Fruit fly (Drosophila melanogaster) S2 (cell line): ENCODE results near the gene CG13912.

Experiments used
- CG8478 ChIP-seq: fragments of >200 bp; optimal IDR thresholded peaks from 2 replicates; lab custom pipeline; 2018
- CTCF ChIP-seq, 2 experiments: fragments of >200 bp; optimal IDR thresholded peaks; 2 replicates each; lab custom pipeline; 2018

CG13912 gene

DNA sequence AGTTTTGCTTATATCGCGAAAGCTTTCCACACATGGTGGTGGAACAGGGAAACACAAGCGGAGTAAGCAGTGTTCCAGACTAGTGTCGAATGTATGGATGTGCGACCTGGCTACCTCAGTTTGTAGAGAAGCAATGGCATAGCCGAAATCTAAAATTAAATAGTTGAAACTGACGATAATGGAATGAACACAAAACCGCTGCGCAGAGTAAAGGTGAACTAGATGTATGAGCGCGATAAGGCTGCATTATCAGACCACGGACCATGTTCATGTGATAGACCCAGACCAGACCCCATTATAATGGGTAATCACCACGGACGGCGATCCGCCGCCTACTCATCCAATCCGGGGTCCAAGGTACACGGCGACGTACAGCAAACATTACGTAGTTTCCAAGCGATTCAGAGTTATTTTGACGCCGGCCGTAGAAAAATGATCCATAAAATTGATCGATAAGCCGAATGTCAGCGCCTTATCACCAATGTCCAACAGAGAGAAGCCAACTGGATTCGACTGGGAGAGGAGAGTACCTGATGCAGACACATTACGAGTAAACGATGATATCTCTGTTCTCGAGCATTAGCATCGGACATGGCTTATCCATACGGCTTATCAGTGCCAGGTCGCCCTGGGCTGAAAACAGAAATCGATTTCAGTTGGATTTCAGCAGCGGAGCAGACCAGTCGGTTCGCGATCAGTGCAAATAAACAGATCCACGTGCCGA, at the start of gene CG13912:
Gene CG13912, plus strand, starts transcription at position 653 of the 724 bp plus-strand sequence.
- TF ChIP-seq CTCF (optimal IDR thresholded peaks at IDR 0.05; lab: Kevin White, UChicago): peak; percentile 49 to 53
- TF ChIP-seq CG8478: no peak

DNA sequence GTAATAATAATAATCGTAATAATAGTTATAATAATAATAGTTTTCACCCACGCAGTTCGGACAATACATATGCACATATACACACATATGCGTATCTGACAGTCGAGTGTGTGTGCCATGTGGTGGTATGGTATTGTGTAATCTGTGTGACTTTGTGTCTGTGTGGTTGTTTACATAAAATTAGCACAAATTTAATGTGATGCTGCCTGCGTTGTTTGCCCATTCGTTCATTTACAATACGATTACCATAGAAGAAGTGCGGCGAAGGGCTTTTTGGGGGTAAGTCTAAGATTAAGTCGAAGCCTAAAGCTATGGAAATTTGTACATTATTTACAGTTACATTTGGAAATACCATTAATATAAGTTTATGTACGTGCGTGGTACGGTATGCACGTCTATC, 48.8 kb upstream of the CG13912 start:
- TF ChIP-seq CG8478 (no peak), CTCF (optimal IDR thresholded peaks at IDR 0.05; lab: Kevin White, UChicago) (no peak)

DNA sequence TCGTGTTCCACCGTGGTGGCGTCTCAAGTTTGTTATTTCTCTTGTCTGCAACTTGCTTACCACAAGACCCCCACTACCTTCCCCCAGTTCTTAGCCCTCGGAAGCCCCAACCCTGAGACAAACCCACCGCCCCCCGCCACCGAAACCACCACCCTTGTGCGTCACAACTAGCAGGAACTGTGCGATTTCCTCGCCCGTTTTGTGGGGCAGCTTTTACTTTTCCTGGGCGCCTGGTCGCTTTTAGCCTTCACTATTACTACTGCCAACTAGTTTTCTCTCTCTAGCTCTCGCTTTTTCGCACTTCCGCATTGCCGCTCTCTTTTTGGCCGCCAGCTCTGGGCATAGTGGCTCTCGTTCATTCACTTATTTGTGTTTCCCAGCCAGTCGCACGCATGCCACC, 42.9 kb upstream of the CG13912 start:
- TF ChIP-seq CTCF (optimal IDR thresholded peaks at IDR 0.05; lab: Kevin White, UChicago) (no peak), CG8478 (no peak)

DNA sequence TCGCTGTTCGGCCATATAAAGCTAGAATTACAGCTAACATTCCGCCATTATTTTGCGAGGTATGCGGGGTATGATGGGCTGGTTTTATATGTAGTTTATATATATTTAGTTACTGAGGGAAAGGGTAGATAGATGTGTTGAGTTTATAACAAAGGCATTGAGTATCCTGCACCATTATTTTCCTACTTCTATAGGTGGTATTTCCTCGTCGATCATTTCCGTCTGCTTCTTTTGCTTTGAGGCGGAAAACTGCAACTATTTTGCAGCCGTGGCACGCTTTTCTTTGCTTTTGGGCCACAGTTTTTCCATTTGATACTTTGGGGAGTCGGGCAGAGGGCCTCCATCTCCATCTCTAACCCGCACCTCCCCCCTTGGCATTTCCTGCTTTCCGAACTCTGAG, 40.2 kb upstream of the CG13912 start:
- no peak for TF ChIP-seq CTCF (optimal IDR thresholded peaks at IDR 0.05; lab: Kevin White, UChicago)

DNA sequence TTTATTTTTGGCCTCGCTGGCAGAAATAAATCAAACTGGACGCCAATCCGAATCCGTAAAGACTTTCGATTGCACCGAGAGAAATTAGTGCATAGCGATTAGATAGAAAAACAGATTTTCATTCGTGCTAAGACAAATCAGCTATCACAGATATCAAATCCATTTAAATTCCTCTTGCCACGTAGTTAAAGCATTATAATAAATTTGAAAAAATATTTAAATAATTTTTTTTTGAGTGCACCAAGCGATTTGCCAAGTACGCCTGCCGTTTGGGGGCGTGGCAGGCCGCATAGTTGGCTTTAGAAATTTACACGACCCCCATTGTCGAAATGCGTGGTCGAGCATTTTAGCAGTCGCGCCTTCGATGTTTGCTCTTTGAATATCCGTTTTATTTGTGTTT, 37.7 kb upstream of the CG13912 start:
- TF ChIP-seq CTCF (optimal IDR thresholded peaks at IDR 0.05; lab: Kevin White, UChicago): no peak
- TF ChIP-seq CG8478: no peak

DNA sequence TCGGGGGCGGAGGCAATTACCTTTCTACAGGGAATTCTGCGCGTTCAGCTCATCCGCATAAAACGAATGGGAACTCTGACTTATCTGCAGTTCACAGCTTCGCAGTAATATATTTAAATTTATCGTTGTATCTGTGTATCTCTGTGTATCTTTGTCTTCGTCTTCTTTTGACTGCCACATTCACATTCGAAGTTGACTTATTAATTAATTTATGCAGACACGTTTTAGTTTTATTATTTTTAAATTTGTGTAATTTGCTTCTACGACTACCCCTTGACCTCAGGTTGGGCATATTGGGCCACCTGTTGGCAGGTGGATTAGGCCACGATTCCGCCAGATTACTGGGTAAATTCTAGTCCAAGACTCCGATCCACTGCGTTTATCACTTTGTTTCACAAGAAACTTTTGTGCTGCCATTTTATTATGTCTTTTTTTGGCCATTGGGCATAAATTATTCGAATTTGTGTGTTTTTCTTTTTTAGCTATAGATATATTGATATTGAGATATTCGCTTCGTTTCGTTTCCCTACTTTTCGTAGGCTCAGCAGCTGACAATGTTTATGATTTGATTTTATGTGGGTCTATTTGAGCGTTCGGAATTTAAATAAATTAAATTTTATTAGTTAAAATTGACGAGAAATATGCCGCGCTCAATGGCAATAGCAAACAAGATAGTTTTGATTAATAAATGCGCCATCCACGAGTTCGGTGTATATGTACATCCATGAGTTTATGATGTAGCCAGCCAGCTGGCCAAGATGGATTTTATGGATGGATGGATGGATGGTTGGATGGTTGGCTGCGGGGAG, 36.6 kb upstream of the CG13912 start:
- no peak for TF ChIP-seq CTCF (optimal IDR thresholded peaks at IDR 0.05; lab: Kevin White, UChicago)
- TF ChIP-seq CG8478: no peak

DNA sequence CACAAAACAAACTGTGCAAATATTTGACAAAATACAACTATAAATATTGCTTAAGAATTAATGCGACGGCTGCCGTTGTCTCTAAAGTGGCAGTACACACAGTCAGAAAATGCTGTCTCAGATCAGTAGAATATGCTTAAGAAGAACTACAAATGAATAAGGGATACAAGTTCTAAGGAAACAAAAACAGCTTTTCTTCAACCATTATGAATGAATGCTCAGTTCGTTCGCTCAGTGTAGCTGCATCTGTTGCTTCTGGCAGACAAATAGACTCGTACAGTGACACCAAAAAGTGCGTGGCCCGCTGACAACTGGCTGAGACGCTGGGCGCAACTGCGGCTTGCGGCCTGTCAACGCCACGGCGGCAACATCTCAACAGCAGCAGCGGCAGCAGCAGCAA, 23.6 kb upstream of the CG13912 start:
- TF ChIP-seq CTCF (optimal IDR thresholded peaks at IDR 0.05; lab: Kevin White, UChicago): no peak
- no peak for TF ChIP-seq CG8478

DNA sequence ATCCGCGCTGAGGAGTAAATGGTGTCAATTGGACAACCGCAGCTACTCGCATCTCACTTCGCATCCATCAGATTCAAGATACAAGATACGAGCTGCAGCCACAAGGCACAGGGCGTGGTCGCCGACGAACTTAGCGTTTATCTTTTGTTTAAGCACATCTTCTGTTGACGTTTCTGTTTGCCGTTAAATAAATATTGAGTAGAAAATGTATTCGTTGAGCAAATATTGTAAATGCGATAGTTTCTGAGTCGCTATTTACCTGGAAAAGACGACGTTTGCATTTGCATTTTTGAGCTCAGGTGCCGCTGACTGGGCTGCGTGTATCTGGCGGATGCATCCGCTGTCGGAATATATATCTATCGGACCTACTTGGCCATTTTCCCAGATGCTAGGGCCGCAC, 23.1 kb upstream of the CG13912 start:
- no peak for TF ChIP-seq CG8478
- TF ChIP-seq CTCF (optimal IDR thresholded peaks at IDR 0.05; lab: Kevin White, UChicago): no peak

DNA sequence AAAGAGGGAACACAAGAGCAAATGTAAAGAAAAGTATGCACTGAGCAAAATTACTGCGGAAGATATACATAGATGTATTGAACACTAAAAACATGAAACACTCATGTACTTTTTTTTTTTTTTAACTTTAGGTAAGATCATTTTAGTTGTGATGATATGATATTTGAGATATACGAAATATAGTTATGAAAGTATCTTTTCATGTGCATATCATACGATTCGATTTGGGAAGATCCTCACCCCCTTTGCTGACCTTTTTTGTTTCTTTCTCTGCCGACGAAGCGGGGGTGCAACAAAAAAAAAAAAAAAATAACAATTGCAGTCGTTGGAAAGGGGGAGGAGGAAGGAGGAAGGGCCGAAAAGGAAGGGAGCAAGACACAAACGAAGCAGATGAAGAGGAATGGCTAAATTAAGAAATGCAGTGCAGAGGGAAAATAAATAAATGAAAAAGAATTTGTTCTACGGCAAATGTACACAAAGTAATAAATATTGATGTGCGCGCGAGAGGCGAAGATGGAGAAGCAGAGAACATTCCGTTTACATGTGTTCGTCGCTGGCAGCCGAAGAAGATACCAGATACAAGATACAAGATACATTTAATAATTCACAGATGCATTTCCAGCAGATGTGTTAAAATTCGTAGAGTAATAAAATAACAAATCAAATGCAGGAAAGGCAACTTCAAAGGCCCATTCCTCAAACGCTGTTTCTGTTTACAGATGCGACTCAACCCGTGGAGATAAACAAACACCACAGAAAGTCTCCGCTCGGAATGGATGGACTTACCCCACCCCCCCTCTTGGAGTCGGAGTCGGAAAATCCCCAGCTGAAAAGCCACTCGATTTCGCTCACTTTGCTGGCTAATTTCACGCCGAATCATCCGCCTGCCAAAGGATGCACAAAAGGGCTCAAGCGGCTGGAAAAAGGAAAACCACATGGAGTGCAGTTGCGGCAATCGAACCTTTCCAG, 22.2 kb upstream of the CG13912 start:
- TF ChIP-seq CTCF (optimal IDR thresholded peaks at IDR 0.05; lab: Kevin White, UChicago): no peak
- no peak for TF ChIP-seq CG8478

DNA sequence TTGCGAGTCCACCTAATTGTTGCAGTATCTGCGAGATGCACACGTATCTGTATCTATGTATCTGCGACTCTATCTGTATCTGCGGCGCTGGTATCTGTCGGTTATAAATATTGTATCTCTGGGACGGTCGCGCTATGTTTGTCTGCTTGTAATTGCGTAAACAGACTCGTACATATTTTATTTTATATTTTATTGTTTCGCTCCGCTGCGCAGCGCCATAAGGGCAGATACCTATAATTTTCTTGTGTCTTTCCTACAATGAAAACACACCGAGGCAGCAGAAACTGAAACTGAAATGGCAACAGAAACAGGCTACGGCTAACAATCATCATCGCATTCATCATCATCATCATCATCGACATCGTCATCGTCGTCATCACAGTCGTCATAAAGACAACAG, 20.9 kb upstream of the CG13912 start:
- no peak for TF ChIP-seq CG8478

DNA sequence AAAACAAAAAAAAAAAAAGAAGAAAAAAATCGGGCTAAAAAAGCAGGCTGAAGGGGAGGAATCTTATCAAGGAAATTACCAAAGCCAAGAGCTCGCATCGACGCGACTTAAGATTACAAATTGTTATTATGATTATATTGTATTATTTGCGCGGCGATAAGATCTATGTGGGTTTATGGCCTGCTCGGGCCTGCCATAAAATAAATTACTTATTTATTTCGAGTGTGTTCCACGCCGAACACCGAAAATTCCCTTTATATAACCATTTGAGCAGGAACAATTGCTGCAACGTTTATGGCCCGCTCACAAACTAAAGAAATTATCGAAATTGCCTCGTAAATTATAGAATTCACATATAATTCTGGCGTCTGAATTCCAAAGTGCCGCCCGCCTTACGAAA, 19.8 kb upstream of the CG13912 start:
- TF ChIP-seq CG8478 (no peak), CTCF (optimal IDR thresholded peaks at IDR 0.05; lab: Kevin White, UChicago) (no peak)

DNA sequence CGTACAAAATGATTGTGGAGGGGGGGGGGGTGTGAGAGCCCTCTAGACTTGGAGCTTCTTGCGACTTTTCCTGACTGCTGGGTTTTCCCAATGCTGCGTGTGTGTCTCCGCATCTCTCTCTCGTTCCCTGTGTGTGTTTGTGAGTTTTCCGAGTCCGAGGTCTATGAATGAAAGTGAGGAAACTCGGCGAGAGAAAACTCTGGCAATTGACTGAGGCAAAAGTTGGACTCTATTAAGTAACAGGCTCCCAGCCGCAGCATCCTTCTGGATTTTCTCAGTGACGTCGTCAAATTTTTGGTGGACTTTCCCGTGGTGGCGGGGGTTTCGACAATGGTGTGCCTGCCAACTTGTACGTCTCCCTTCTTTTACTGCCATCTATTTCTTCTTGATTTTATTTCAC, 18.8 kb upstream of the CG13912 start:
- TF ChIP-seq CTCF (optimal IDR thresholded peaks at IDR 0.05; lab: Kevin White, UChicago): no peak
- TF ChIP-seq CG8478: no peak

DNA sequence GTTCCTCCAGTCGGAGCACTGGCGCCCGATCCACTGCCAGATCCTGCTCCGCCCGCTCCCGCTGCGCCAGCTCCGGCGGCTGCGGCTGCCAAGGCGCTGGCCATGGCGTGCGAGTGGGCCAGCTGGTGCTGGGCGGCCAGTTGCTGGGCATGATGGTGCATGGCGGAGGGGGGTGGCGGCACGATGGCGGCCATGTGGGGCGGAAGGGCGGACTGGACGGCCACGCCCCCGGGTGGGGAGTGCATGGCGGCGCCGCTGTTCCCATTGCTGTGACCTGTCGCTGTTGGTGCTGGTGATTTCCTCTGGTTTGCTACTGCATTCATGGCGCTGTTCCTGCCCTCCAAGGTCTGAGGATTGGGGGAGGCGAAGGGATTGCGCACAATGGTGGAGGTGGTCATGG, 16.5 kb upstream of the CG13912 start:
- TF ChIP-seq CG8478 (no peak), CTCF (optimal IDR thresholded peaks at IDR 0.05; lab: Kevin White, UChicago) (no peak)

DNA sequence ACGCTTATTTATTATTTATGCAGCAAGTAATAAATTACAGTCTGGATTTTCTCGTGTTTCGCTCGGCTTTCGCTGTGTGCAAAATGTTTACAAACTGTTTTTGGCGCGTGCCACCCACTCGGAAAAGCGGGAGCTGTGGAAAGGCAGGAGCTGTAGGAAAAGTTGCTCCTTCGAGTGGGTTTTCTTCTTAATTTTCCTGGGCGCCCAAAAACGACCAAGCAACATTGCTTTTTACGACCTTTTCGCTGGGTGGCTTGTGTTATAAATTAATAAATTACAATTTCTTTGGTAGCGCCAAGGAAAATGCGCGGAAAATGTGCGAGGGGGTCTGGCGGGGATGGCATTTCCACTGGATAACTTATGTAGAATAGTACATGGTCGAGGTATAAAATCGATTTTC, 12.9 kb upstream of the CG13912 start:
- no peak for TF ChIP-seq CTCF (optimal IDR thresholded peaks at IDR 0.05; lab: Kevin White, UChicago)
- TF ChIP-seq CG8478: no peak

DNA sequence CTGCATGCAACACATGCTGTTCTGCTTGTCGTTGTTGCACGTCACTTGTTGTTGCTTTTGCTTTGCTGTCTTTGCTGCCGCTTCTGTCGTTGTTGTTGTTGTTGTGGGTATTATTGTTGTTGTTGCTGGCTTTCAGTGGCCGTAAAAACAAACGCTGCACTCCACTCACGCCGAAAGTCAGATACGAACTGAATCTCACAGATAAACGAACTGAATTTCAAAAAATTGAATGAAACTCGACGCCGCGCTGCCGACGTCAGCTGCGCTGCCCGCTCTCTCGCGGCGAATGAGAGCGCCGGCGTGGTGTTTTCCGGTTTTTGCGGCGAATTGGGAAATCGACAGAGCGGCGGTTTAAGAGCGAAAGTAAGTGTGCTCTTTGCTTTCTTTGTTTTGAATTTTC, 12.3 kb upstream of the CG13912 start, which contains the start of gene bab2:
Gene bab2, minus strand, starts transcription at position 192 of the 400 bp plus-strand sequence.
- TF ChIP-seq CTCF (optimal IDR thresholded peaks at IDR 0.05; lab: Kevin White, UChicago): no peak
- TF ChIP-seq CG8478: no peak
